Worm (Caenorhabditis elegans) whole organism, L1 larva: ENCODE data around the gene gpa-7.

Source experiments
- C16A3.4 ChIP-seq: fragments of 150-350 bp; optimal IDR thresholded peaks from 2 replicates; lab custom pipeline; 2014; ENCODE audit warnings: missing biosample characterization, missing genetic modification characterization
- F16B12.6 ChIP-seq: fragments of 150-350 bp; optimal IDR thresholded peaks from 2 replicates; lab custom pipeline; 2014; ENCODE audit warnings: missing biosample characterization, missing genetic modification characterization
- alr-1 ChIP-seq: fragments of 200-800 bp; sonication (Bioruptor generic); optimal IDR thresholded peaks from 2 replicates; lab custom pipeline; 2018; ENCODE audit warnings: borderline replicate concordance, mild to moderate bottlenecking, missing genetic modification characterization, missing compliant biosample characterization
- ama-1 ChIP-seq: fragments of 150-350 bp; optimal IDR thresholded peaks from 2 replicates; lab custom pipeline; 2014
- blmp-1 ChIP-seq: fragments of 150-350 bp; optimal IDR thresholded peaks from 2 replicates; lab custom pipeline; 2014; ENCODE audit warnings: missing biosample characterization, missing genetic modification characterization
- ceh-63 ChIP-seq: fragments of 200-800 bp; sonication (Bioruptor generic); optimal IDR thresholded peaks from 2 replicates; lab custom pipeline; 2018; ENCODE audit warnings: mild to moderate bottlenecking, missing genetic modification characterization, missing compliant biosample characterization
- efl-1 ChIP-seq, 4 experiments: fragments of 150-350 bp; optimal IDR thresholded peaks in 3 of 4; peaks in 1 of 4; 1 replicate in 1 of 4; 2 replicates in 3 of 4; lab custom pipeline; 2014; ENCODE audit warnings: missing biosample characterization in 2 of 4, missing genetic modification characterization in 2 of 4, missing genetic modification reagents in 2 of 4
- egl-13 ChIP-seq: sonication (generic microtip); optimal IDR thresholded peaks from 2 replicates; lab custom pipeline; 2016; ENCODE audit warnings: missing genotype, missing genetic modification reagents, missing genetic modification characterization, missing compliant biosample characterization
- elt-2 ChIP-seq: sonication (generic microtip); optimal IDR thresholded peaks from 2 replicates; lab custom pipeline; 2016; ENCODE audit warnings: missing genetic modification characterization, mild to moderate bottlenecking, inconsistent platforms, missing compliant biosample characterization, missing genetic modification reagents
- fkh-10 ChIP-seq: sonication (generic microtip); optimal IDR thresholded peaks from 2 replicates; lab custom pipeline; 2017; ENCODE audit warnings: missing biosample characterization, missing genetic modification reagents, missing genetic modification characterization
- fkh-4 ChIP-seq: sonication (generic microtip); optimal IDR thresholded peaks from 2 replicates; lab custom pipeline; 2016; ENCODE audit warnings: missing compliant biosample characterization, missing genetic modification characterization, borderline replicate concordance
- fkh-8 ChIP-seq: sonication (generic microtip); optimal IDR thresholded peaks from 2 replicates; lab custom pipeline; 2016; ENCODE audit warnings: mild to moderate bottlenecking, missing genetic modification characterization, missing compliant biosample characterization
- grh-1 ChIP-seq: fragments of 200-800 bp; sonication (Bioruptor generic); IDR thresholded peaks from 2 replicates; pipeline ENCODE4 v1.3.6; 2022; ENCODE audit warnings: missing genetic modification reagents, missing genetic modification characterization, missing compliant biosample characterization
- jun-1 ChIP-seq: fragments of 150-350 bp; optimal IDR thresholded peaks from 2 replicates; lab custom pipeline; 2014; ENCODE audit warnings: missing biosample characterization, missing genetic modification reagents, missing genetic modification characterization
- lin-14 ChIP-seq: fragments of 200-800 bp; sonication (Bioruptor generic); optimal IDR thresholded peaks from 2 replicates; lab custom pipeline; 2018; ENCODE audit warnings: mild to moderate bottlenecking, missing genetic modification characterization, moderate library complexity, missing compliant biosample characterization
- lin-15B ChIP-seq: fragments of 150-350 bp; sonication (generic microtip); optimal IDR thresholded peaks from 3 replicates; lab custom pipeline; 2014; ENCODE audit warnings: missing biosample characterization, missing genetic modification characterization
- lin-35 ChIP-seq, 2 experiments: fragments of 150-350 bp; optimal IDR thresholded peaks; 2 replicates each; lab custom pipeline; 2014; ENCODE audit warnings: missing biosample characterization in 2 of 2, missing genetic modification characterization in 2 of 2, missing genetic modification reagents in 2 of 2
- lsy-2 ChIP-seq, 2 experiments: fragments of 150-350 bp; optimal IDR thresholded peaks; 2 replicates each; lab custom pipeline; 2014; ENCODE audit warnings: missing biosample characterization in 2 of 2, missing genetic modification characterization in 2 of 2
- mef-2 ChIP-seq: fragments of 150-350 bp; optimal IDR thresholded peaks from 2 replicates; lab custom pipeline; 2014; ENCODE audit warnings: missing biosample characterization, missing genetic modification characterization
- mep-1 ChIP-seq: fragments of 150-350 bp; optimal IDR thresholded peaks from 2 replicates; lab custom pipeline; 2014; ENCODE audit warnings: missing biosample characterization, missing genetic modification characterization
- nhr-11 ChIP-seq: fragments of 150-350 bp; optimal IDR thresholded peaks from 2 replicates; lab custom pipeline; 2014; ENCODE audit warnings: missing biosample characterization, missing genetic modification characterization
- nhr-19 ChIP-seq: fragments of 200-800 bp; sonication (Bioruptor generic); conservative IDR thresholded peaks from 2 replicates; pipeline ENCODE4 v1.3.6; 2022; ENCODE audit warnings: missing genetic modification characterization, missing compliant biosample characterization
- nhr-20 ChIP-seq: sonication (generic microtip); optimal IDR thresholded peaks from 2 replicates; lab custom pipeline; 2016; ENCODE audit warnings: mild to moderate bottlenecking, missing genetic modification characterization, missing compliant biosample characterization
- nhr-71 ChIP-seq: sonication (generic microtip); optimal IDR thresholded peaks from 2 replicates; lab custom pipeline; 2016; ENCODE audit warnings: mild to moderate bottlenecking, missing genetic modification characterization, moderate library complexity, missing compliant biosample characterization
- nhr-76 ChIP-seq: sonication (generic microtip); optimal IDR thresholded peaks from 2 replicates; lab custom pipeline; 2017; ENCODE audit warnings: missing biosample characterization, missing genetic modification characterization
- nhr-85 ChIP-seq: sonication (generic microtip); peaks from one replicate; lab custom pipeline; 2016; ENCODE audit warnings: missing genetic modification characterization, inconsistent platforms, missing compliant biosample characterization
- nhr-90 ChIP-seq: sonication (generic microtip); optimal IDR thresholded peaks from 2 replicates; lab custom pipeline; 2016; ENCODE audit warnings: mild to moderate bottlenecking, missing genetic modification characterization, missing compliant biosample characterization; ENCODE audit not compliant: poor library complexity
- rnt-1 ChIP-seq: sonication (generic microtip); optimal IDR thresholded peaks from 2 replicates; lab custom pipeline; 2016; ENCODE audit warnings: mild to moderate bottlenecking, missing genetic modification characterization, moderate library complexity, missing compliant biosample characterization
- snpc-4 ChIP-seq: fragments of 150-350 bp; optimal IDR thresholded peaks from 2 replicates; lab custom pipeline; 2014; ENCODE audit warnings: missing biosample characterization, missing genetic modification characterization
- tlp-1 ChIP-seq: fragments of 150-350 bp; optimal IDR thresholded peaks from 2 replicates; lab custom pipeline; 2014; ENCODE audit warnings: missing biosample characterization, missing genetic modification characterization
- unc-62 ChIP-seq: fragments of 150-350 bp; optimal IDR thresholded peaks from 2 replicates; lab custom pipeline; 2014; ENCODE audit warnings: missing biosample characterization, missing genetic modification reagents, missing genetic modification characterization
- xbp-1 ChIP-seq: sonication (generic microtip); optimal IDR thresholded peaks from 2 replicates; lab custom pipeline; 2016; ENCODE audit warnings: missing genetic modification characterization, missing compliant biosample characterization
- zag-1 ChIP-seq: fragments of 150-350 bp; optimal IDR thresholded peaks from 2 replicates; lab custom pipeline; 2014; ENCODE audit warnings: missing biosample characterization, missing genetic modification characterization
- zip-4 ChIP-seq: fragments of 200-800 bp; sonication (Bioruptor generic); optimal IDR thresholded peaks from 2 replicates; lab custom pipeline; 2018; ENCODE audit warnings: mild to moderate bottlenecking, missing genetic modification characterization, moderate library complexity, missing compliant biosample characterization

gpa-7 gene

ce11 chrIV:10398244-10398643 is 5.6 kb upstream of the gpa-7 start (continued):
- TF ChIP-seq nhr-19 = no peak
- no peak for TF ChIP-seq nhr-11
- TF ChIP-seq lsy-2 (tag; optimal IDR thresholded peaks at IDR 0.05; lab: Kevin White, UChicago) = peak in 1 of 2 experiments; percentile 19
- TF ChIP-seq nhr-90 (tag; lab: Kevin White, UChicago) = no peak
- TF ChIP-seq jun-1 (tag; lab: Kevin White, UChicago) = no peak
- peak; percentile 12 for TF ChIP-seq fkh-10 (GFP tag; lab: Kevin White, UChicago)
- no peak for TF ChIP-seq xbp-1
- no peak for TF ChIP-seq rnt-1
- no peak for TF ChIP-seq unc-62 (GFP tag; lab: Kevin White, UChicago)
- TF ChIP-seq nhr-71 (tag; lab: Kevin White, UChicago) = peak; percentile 46
- no peak for TF ChIP-seq nhr-20 (tag; lab: Kevin White, UChicago)
- TF ChIP-seq lin-14 (GFP tag; lab: Kevin White, UChicago) = peak; percentile 78
- no peak for TF ChIP-seq alr-1 (tag; lab: Kevin White, UChicago)
- no peak for TF ChIP-seq egl-13 (tag; lab: Kevin White, UChicago)
- TF ChIP-seq C16A3.4 (tag; lab: Kevin White, UChicago) = no peak
- TF ChIP-seq blmp-1 (tag; lab: Kevin White, UChicago) = no peak
- TF ChIP-seq fkh-8 (tag; lab: Kevin White, UChicago) = no peak
- no peak for TF ChIP-seq mef-2 (tag; lab: Kevin White, UChicago)

- no peak for TF ChIP-seq efl-1 (optimal IDR thresholded peaks at IDR 0.05; lab: Kevin White, UChicago)
- no peak for TF ChIP-seq efl-1 (GFP tag; optimal IDR thresholded peaks at IDR 0.05 in 1 of 2; lab: Kevin White, UChicago)
Observed at ce11 chrIV:10409377-10409776, 5.6 kb downstream of the gpa-7 start, which contains the start of gene rfk-1. rfk-1 (minus strand) TSS chrIV:10409477.

ce11 chrIV:10413828-10414227 is 10.0 kb downstream of the gpa-7 start, which contains the start of gene R10H10.7:
R10H10.7 (minus strand) TSS chrIV:10413928.
- TF ChIP-seq nhr-85 (tag; lab: Kevin White, UChicago) = peak; percentile 17
- no peak for TF ChIP-seq tlp-1 (tag; lab: Kevin White, UChicago)

ce11 chrIV:10417781-10418180 is 14.0 kb downstream of the gpa-7 start, which contains the start of gene F13B12.6:
F13B12.6 (minus strand) TSS chrIV:10417881.
- no peak for TF ChIP-seq grh-1
- TF ChIP-seq nhr-20 (tag; lab: Kevin White, UChicago) = no peak
- no peak for TF ChIP-seq alr-1 (tag; lab: Kevin White, UChicago)
- TF ChIP-seq nhr-76 = no peak

ce11 chrIV:10419896-10420295 is 16.1 kb downstream of the gpa-7 start:
- TF ChIP-seq rnt-1 = peak; percentile 4
- TF ChIP-seq zag-1 = no peak

- TF ChIP-seq lin-15B = no peak
- no peak for TF ChIP-seq F16B12.6 (tag; lab: Kevin White, UChicago)
- peak in 1 of 2 experiments; percentile 21 for TF ChIP-seq lin-35 (GFP tag; optimal IDR thresholded peaks at IDR 0.05; lab: Kevin White, UChicago)
- TF ChIP-seq fkh-4 (tag; lab: Kevin White, UChicago) = no peak
- TF ChIP-seq mep-1 (tag; lab: Kevin White, UChicago) = peak; percentile 15
- TF ChIP-seq elt-2 = peak; percentile 2
- no peak for TF ChIP-seq zip-4 (GFP tag; lab: Kevin White, UChicago)
- no peak for TF ChIP-seq ama-1 (lab: Kevin White, UChicago)
- no peak for TF ChIP-seq snpc-4
- TF ChIP-seq ceh-63 (GFP tag; lab: Kevin White, UChicago) = no peak
Observed at ce11 chrIV:10420440-10420839, 16.6 kb downstream of the gpa-7 start.
